Fruit fly (Drosophila melanogaster) whole organism, embryonic: ENCODE results near the gene CG10809.

ENCODE experiments used
- Awh ChIP-seq: fragments of 200-800 bp; sonication (Bioruptor generic); IDR thresholded peaks from 2 replicates; pipeline ENCODE4, ENCODE4 v1.3.6; 2022; ENCODE audit warnings: missing biosample characterization, missing genetic modification characterization
- Bteb2 ChIP-seq: fragments of 200-800 bp; sonication (Bioruptor generic); optimal IDR thresholded peaks from 2 replicates; lab custom pipeline; 2016; ENCODE audit warnings: missing biosample characterization, missing genetic modification characterization
- CG11093 ChIP-seq: fragments of 200-800 bp; sonication (Bioruptor generic); IDR thresholded peaks from 3 replicates; pipeline ENCODE4 v1.3.6; 2022; ENCODE audit warnings: missing biosample characterization, missing genetic modification characterization
- CG12155 ChIP-seq: fragments of 200-800 bp; sonication (Bioruptor generic); optimal IDR thresholded peaks from 3 replicates; lab custom pipeline; 2016; ENCODE audit warnings: missing biosample characterization, missing genetic modification characterization
- CG12299 ChIP-seq: fragments of 200-800 bp; sonication (Bioruptor generic); optimal IDR thresholded peaks from 2 replicates; lab custom pipeline; 2018; ENCODE audit warnings: missing biosample characterization, mild to moderate bottlenecking, missing genetic modification characterization
- CG1233 ChIP-seq: fragments of 200-800 bp; sonication (Bioruptor generic); optimal IDR thresholded peaks from 4 replicates; lab custom pipeline; 2018; ENCODE audit warnings: missing biosample characterization, mild to moderate bottlenecking, missing genetic modification characterization
- CG12744 ChIP-seq: fragments of 200-800 bp; sonication (Bioruptor generic); optimal IDR thresholded peaks from 2 replicates; lab custom pipeline; 2016; ENCODE audit warnings: missing biosample characterization, missing genetic modification characterization
- CG12769 ChIP-seq: fragments of 200-800 bp; sonication (Bioruptor generic); optimal IDR thresholded peaks from 2 replicates; lab custom pipeline; 2019; ENCODE audit warnings: missing biosample characterization, mild to moderate bottlenecking, missing genetic modification characterization, moderate library complexity
- CG17568 ChIP-seq: fragments of 200-800 bp; sonication (Bioruptor generic); optimal IDR thresholded peaks from 2 replicates; lab custom pipeline; 2018; ENCODE audit warnings: missing biosample characterization, mild to moderate bottlenecking, missing genetic modification characterization, moderate library complexity
- CG18619 ChIP-seq: fragments of 200-800 bp; sonication (Bioruptor generic); optimal IDR thresholded peaks from 3 replicates; lab custom pipeline; 2017; ENCODE audit warnings: missing biosample characterization, mild to moderate bottlenecking, missing genetic modification characterization
- CG18764 ChIP-seq: fragments of 200-800 bp; sonication (Bioruptor generic); optimal IDR thresholded peaks from 3 replicates; lab custom pipeline; 2016; ENCODE audit warnings: missing biosample characterization, missing genetic modification characterization
- CG2129 ChIP-seq: fragments of 200-800 bp; sonication (Bioruptor generic); IDR thresholded peaks from 2 replicates; pipeline ENCODE4 v1.3.6; 2022; ENCODE audit warnings: missing biosample characterization, missing genetic modification characterization; ENCODE audit not compliant: partially characterized antibody
- CG30020 ChIP-seq: fragments of 200-800 bp; optimal IDR thresholded peaks from 2 replicates; lab custom pipeline; 2019; ENCODE audit warnings: missing biosample characterization, mild to moderate bottlenecking, missing genetic modification characterization, moderate library complexity
- CG31224 ChIP-seq: fragments of 200-800 bp; sonication (Bioruptor generic); IDR thresholded peaks from 2 replicates; pipeline ENCODE4 v1.3.6; 2022; ENCODE audit warnings: missing biosample characterization, missing genetic modification characterization
- CG32767 ChIP-seq: fragments of 200-800 bp; sonication (Bioruptor generic); IDR thresholded peaks from 2 replicates; pipeline ENCODE4 v1.3.6; 2022; ENCODE audit warnings: missing biosample characterization, missing genetic modification characterization
- CG3281 ChIP-seq: fragments of 200-800 bp; sonication (Bioruptor generic); optimal IDR thresholded peaks from 3 replicates; lab custom pipeline; 2017; ENCODE audit warnings: missing biosample characterization, mild to moderate bottlenecking, missing genetic modification characterization
- CG33213 ChIP-seq: fragments of 200-800 bp; sonication (Bioruptor generic); optimal IDR thresholded peaks from 3 replicates; lab custom pipeline; 2016; ENCODE audit warnings: missing biosample characterization, missing genetic modification characterization
- CG6254 ChIP-seq: fragments of 200-800 bp; sonication (Bioruptor generic); optimal IDR thresholded peaks from 3 replicates; lab custom pipeline; 2017; ENCODE audit warnings: mild to moderate bottlenecking, missing biosample characterization, missing genetic modification reagents, missing genetic modification characterization
- CG6683 ChIP-seq: fragments of 200-800 bp; sonication (Bioruptor generic); optimal IDR thresholded peaks from 2 replicates; lab custom pipeline; 2017; ENCODE audit warnings: missing biosample characterization, mild to moderate bottlenecking, missing genetic modification characterization, missing genetic modification reagents
- CG7745 ChIP-seq: fragments of 200-800 bp; sonication (Bioruptor generic); optimal IDR thresholded peaks from 2 replicates; lab custom pipeline; 2018; ENCODE audit warnings: missing biosample characterization, mild to moderate bottlenecking, missing genetic modification characterization, moderate library complexity
- CG8765 ChIP-seq: fragments of 200-800 bp; sonication (Bioruptor generic); IDR thresholded peaks from 2 replicates; pipeline ENCODE4 v1.3.6; 2022; ENCODE audit warnings: missing biosample characterization, missing genetic modification characterization
- CG9817 ChIP-seq: fragments of 200-800 bp; sonication (Bioruptor generic); optimal IDR thresholded peaks from 2 replicates; lab custom pipeline; 2018; ENCODE audit warnings: missing biosample characterization, mild to moderate bottlenecking, missing genetic modification characterization, moderate library complexity
- Deaf1 ChIP-seq: fragments of 200-800 bp; optimal IDR thresholded peaks from 3 replicates; lab custom pipeline; 2019; ENCODE audit warnings: missing biosample characterization, mild to moderate bottlenecking, missing genetic modification characterization, moderate library complexity
- Fer2 ChIP-seq: fragments of 200-800 bp; sonication (Bioruptor generic); optimal IDR thresholded peaks from 2 replicates; lab custom pipeline; 2018; ENCODE audit warnings: missing biosample characterization, mild to moderate bottlenecking, missing genetic modification characterization, moderate library complexity
- Gug ChIP-seq: fragments of 200-800 bp; sonication (Bioruptor generic); IDR thresholded peaks from 4 replicates; pipeline ENCODE4 v1.3.6; 2022; ENCODE audit warnings: missing biosample characterization, missing genetic modification characterization
- HLH54F ChIP-seq: fragments of 200-800 bp; sonication (Bioruptor generic); optimal IDR thresholded peaks from 3 replicates; lab custom pipeline; 2016; ENCODE audit warnings: missing biosample characterization, missing genetic modification characterization
- Lhr ChIP-seq: fragments of 200-800 bp; sonication (Bioruptor generic); optimal IDR thresholded peaks from 3 replicates; lab custom pipeline; 2017; ENCODE audit warnings: mild to moderate bottlenecking, missing biosample characterization, missing genetic modification reagents, missing genetic modification characterization
- Lim3 ChIP-seq: fragments of 200-800 bp; sonication (Bioruptor generic); IDR thresholded peaks from 2 replicates; pipeline ENCODE4 v1.3.6; 2022; ENCODE audit warnings: missing biosample characterization, missing genetic modification characterization
- Max ChIP-seq: fragments of 200-800 bp; sonication (Bioruptor generic); optimal IDR thresholded peaks from 2 replicates; lab custom pipeline; 2016; ENCODE audit warnings: missing biosample characterization, mild to moderate bottlenecking, missing genetic modification characterization
- Ptx1 ChIP-seq: fragments of 200-800 bp; sonication (Bioruptor generic); IDR thresholded peaks from 2 replicates; pipeline ENCODE4 v1.3.6; 2022; ENCODE audit warnings: missing biosample characterization, missing genetic modification characterization
- Rfx ChIP-seq: fragments of 200-800 bp; sonication (Bioruptor generic); IDR thresholded peaks from 2 replicates; pipeline ENCODE4 v1.3.6; 2022; ENCODE audit warnings: missing biosample characterization, missing genetic modification characterization
- Spps ChIP-seq: fragments of 200-800 bp; sonication (Bioruptor generic); optimal IDR thresholded peaks from 2 replicates; lab custom pipeline; 2018; ENCODE audit warnings: missing biosample characterization, mild to moderate bottlenecking, missing genetic modification characterization
- ara ChIP-seq: fragments of 200-800 bp; sonication (Bioruptor generic); IDR thresholded peaks from 2 replicates; pipeline ENCODE4 v1.3.6; 2022; ENCODE audit warnings: missing biosample characterization, missing genetic modification characterization
- ato ChIP-seq: fragments of 200-800 bp; sonication (Bioruptor generic); IDR thresholded peaks from 2 replicates; pipeline ENCODE4 v1.3.6; 2022; ENCODE audit warnings: missing biosample characterization, missing genetic modification characterization; ENCODE audit not compliant: partially characterized antibody
- bbx ChIP-seq: fragments of 200-800 bp; sonication (Bioruptor generic); IDR thresholded peaks from 2 replicates; pipeline ENCODE4 v1.3.6; 2022; ENCODE audit warnings: missing biosample characterization, missing genetic modification characterization; ENCODE audit not compliant: partially characterized antibody
- cwo ChIP-seq: fragments of 200-800 bp; sonication (Bioruptor generic); optimal IDR thresholded peaks from 3 replicates; lab custom pipeline; 2017; ENCODE audit warnings: missing biosample characterization, missing genetic modification characterization, mild to moderate bottlenecking, moderate library complexity, missing genetic modification reagents
- ems ChIP-seq: fragments of 200-800 bp; sonication (Bioruptor generic); optimal IDR thresholded peaks from 3 replicates; lab custom pipeline; 2016; ENCODE audit warnings: missing biosample characterization, missing genetic modification characterization
- exex ChIP-seq: fragments of 200-800 bp; sonication (Bioruptor generic); optimal IDR thresholded peaks from 4 replicates; lab custom pipeline; 2018; ENCODE audit warnings: missing biosample characterization, mild to moderate bottlenecking, missing genetic modification characterization, moderate library complexity
- eyg ChIP-seq: fragments of 200-800 bp; sonication (Bioruptor generic); optimal IDR thresholded peaks from 3 replicates; lab custom pipeline; 2016; ENCODE audit warnings: missing biosample characterization, missing genetic modification characterization
- fu2 ChIP-seq: fragments of 200-800 bp; sonication (Bioruptor generic); optimal IDR thresholded peaks from 2 replicates; lab custom pipeline; 2016; ENCODE audit warnings: missing biosample characterization, missing genetic modification characterization
- kah ChIP-seq: fragments of 200-800 bp; sonication (Bioruptor generic); optimal IDR thresholded peaks from 2 replicates; lab custom pipeline; 2018; ENCODE audit warnings: missing biosample characterization, mild to moderate bottlenecking, missing genetic modification characterization
- ken ChIP-seq: fragments of 200-800 bp; sonication (Bioruptor generic); IDR thresholded peaks from 3 replicates; pipeline ENCODE4 v1.3.6; 2022; ENCODE audit warnings: missing biosample characterization, missing genetic modification characterization
- knrl ChIP-seq: fragments of 200-800 bp; sonication (Bioruptor generic); IDR thresholded peaks from 3 replicates; pipeline ENCODE4 v1.3.6; 2022; ENCODE audit warnings: missing biosample characterization, missing genetic modification characterization; ENCODE audit not compliant: partially characterized antibody
- lab ChIP-seq: fragments of 200-800 bp; sonication (Bioruptor generic); optimal IDR thresholded peaks from 3 replicates; lab custom pipeline; 2017; ENCODE audit warnings: missing biosample characterization, missing genetic modification characterization, mild to moderate bottlenecking, moderate library complexity, missing genetic modification reagents
- lmd ChIP-seq: fragments of 200-800 bp; sonication (Bioruptor generic); IDR thresholded peaks from 2 replicates; pipeline ENCODE4 v1.3.6; 2022; ENCODE audit warnings: missing biosample characterization, missing genetic modification characterization
- onecut ChIP-seq: fragments of 200-800 bp; sonication (Bioruptor generic); IDR thresholded peaks from 2 replicates; pipeline ENCODE4 v1.3.6; 2022; ENCODE audit warnings: missing biosample characterization, missing genetic modification characterization
- org-1 ChIP-seq: fragments of 200-800 bp; sonication (Bioruptor generic); optimal IDR thresholded peaks from 2 replicates; lab custom pipeline; 2017; ENCODE audit warnings: missing biosample characterization, missing genetic modification characterization
- slbo ChIP-seq: fragments of 200-800 bp; sonication (Bioruptor generic); IDR thresholded peaks from 2 replicates; pipeline ENCODE4 v1.3.6; 2022; ENCODE audit warnings: missing biosample characterization, missing genetic modification characterization
- slp2 ChIP-seq: fragments of 200-800 bp; sonication (Bioruptor generic); optimal IDR thresholded peaks from 2 replicates; lab custom pipeline; 2016; ENCODE audit warnings: missing biosample characterization, missing genetic modification characterization
- z ChIP-seq: fragments of 200-800 bp; sonication (Bioruptor generic); IDR thresholded peaks from 3 replicates; pipeline ENCODE4 v1.3.6; 2022; ENCODE audit warnings: missing biosample characterization, missing genetic modification characterization

CG10809 gene

dm6 chr3L:9899046-9899659 lies 39.5 kb upstream of the CG10809 start, which contains the start of gene nudE (continued):
- TF ChIP-seq CG18619 (GFP tag; lab: Kevin White, UChicago) (no peak), ato (GFP tag; lab: Robert Waterston, UW) (no peak), CG12744 (GFP tag; lab: Kevin White, UChicago) (no peak), CG12769 (tag; lab: Kevin White, UChicago) (no peak), CG7745 (no peak), knrl (no peak), Fer2 (tag; lab: Kevin White, UChicago) (no peak), Awh (GFP tag; lab: Robert Waterston, UW) (no peak), CG33213 (peak; percentile 52), Ptx1 (GFP tag; lab: Robert Waterston, UW) (peak; percentile 50; the same call in 1 of the 2 replicates), Bteb2 (peak; percentile 28), CG12155 (GFP tag; lab: Kevin White, UChicago) (peak; percentile 19), z (no peak), CG1233 (GFP tag; lab: Kevin White, UChicago) (no peak), Lim3 (GFP tag; lab: Robert Waterston, UW) (no peak), eyg (GFP tag; lab: Kevin White, UChicago) (no peak), ken (GFP tag; lab: Robert Waterston, UW) (no peak), CG2129 (GFP tag; lab: Robert Waterston, UW) (no peak), HLH54F (GFP tag; lab: Kevin White, UChicago) (peak; percentile 59), CG12299 (tag; lab: Kevin White, UChicago) (peak; percentile 46), Deaf1 (tag; lab: Kevin White, UChicago) (peak; percentile 2), CG8765 (no peak), cwo (GFP tag; lab: Kevin White, UChicago) (no peak), onecut (no peak), CG6683 (GFP tag; lab: Kevin White, UChicago) (no peak), CG9817 (tag; lab: Kevin White, UChicago) (peak; percentile 32), lab (GFP tag; lab: Kevin White, UChicago) (peak; percentile 55), kah (GFP tag; lab: Kevin White, UChicago) (peak; percentile 48), lmd (GFP tag; lab: Robert Waterston, UW) (no peak; the same call in 1 of the 2 replicates), slp2 (no peak), CG3281 (GFP tag; lab: Kevin White, UChicago) (peak; percentile 95), Spps (tag; lab: Kevin White, UChicago) (no peak), exex (tag; lab: Kevin White, UChicago) (no peak), CG11093 (no peak), slbo (GFP tag; lab: Robert Waterston, UW) (peak; percentile 49; the same call in 1 of the 2 replicates), CG17568 (no peak), org-1 (no peak), CG6254 (GFP tag; lab: Kevin White, UChicago) (no peak), fu2 (GFP tag; lab: Kevin White, UChicago) (peak; percentile 36), ara (GFP tag; lab: Robert Waterston, UW) (no peak; the same call in 1 of the 2 replicates), bbx (GFP tag; lab: Robert Waterston, UW) (0 out of 2 replicates have a peak, but pooled peaks have one; percentile 44), Lhr (no peak), CG30020 (no peak), ems (GFP tag; lab: Kevin White, UChicago) (no peak), CG31224 (GFP tag; lab: Robert Waterston, UW) (no peak), Max (peak; percentile 54), CG32767 (GFP tag; lab: Robert Waterston, UW) (no peak), CG18764 (GFP tag; lab: Kevin White, UChicago) (no peak), Rfx (GFP tag; lab: Robert Waterston, UW) (peak; percentile 70), Gug (GFP tag; lab: Robert Waterston, UW) (no peak)
